Fruit fly (Drosophila melanogaster): Measurements from ENCODE around the gene Jhbp5.

Gene Jhbp5

DNA sequence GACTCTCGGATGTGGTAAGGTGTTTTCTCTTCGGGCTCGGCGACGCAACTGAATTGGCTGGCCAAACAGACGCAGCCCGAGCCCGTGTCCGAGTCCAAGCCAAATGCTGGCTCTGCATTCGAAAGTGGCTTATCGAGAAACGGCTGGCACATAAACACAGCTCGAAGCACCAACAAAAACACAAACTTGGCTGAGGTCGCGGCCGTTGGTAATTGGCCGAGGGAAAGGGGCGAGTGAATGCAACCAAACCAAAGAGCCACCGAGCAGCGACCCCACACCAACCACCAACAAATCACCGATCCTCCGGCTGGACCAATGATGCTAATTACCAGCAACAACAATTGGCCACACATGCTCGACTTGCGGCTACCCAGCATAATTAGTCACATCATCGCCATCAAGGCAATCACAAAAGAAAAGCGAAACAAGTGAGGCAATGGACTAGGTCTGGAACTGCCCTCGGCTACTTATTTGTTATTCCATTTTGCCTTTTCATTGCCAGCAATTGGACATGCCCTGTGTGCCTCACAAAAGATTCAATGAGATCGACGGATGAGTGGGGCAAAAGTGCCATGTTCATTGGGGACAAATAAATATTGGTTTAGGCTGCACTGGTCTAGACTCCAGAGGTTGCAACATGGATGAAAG lies 35.1 kb upstream of the Jhbp5 start, which contains the start of gene CG32855:
TSS of gene CG32855 (minus strand) at position 51 of the 648 bp plus-strand sequence.
- TF ChIP-seq gl (tag; optimal IDR thresholded peaks at IDR 0.05) (no peak), CG4496 (GFP tag; IDR thresholded peaks at IDR 0.05) (no peak), CG17806 (tag; optimal IDR thresholded peaks at IDR 0.05) (no peak), EcR (GFP tag; optimal IDR thresholded peaks at IDR 0.05) (peak; percentile 58)

DNA sequence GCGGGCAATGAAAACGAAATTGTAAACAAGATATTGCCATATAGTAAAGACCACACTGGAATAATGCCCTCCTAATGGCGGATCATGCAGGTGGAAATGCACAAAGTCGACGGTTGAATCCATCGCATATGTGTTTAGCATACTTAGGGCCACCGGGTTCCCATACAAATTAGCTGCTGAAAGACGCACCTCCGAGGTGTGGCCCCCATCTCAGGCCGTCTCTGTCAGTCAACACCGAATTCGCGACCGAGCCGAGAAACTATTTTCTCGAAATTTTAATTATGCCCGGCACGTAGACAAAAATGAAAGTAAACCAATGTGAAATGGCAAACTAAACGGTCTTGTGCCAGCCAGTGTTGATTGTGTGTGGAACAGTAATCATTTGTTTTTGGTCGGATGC lies 32.3 kb upstream of the Jhbp5 start:
- no peak for TF ChIP-seq Snoo (tag; optimal IDR thresholded peaks at IDR 0.05)
- no peak for TF ChIP-seq rn (GFP tag; IDR thresholded peaks at IDR 0.05)
- TF ChIP-seq CG4496 (GFP tag; IDR thresholded peaks at IDR 0.05): no peak

DNA sequence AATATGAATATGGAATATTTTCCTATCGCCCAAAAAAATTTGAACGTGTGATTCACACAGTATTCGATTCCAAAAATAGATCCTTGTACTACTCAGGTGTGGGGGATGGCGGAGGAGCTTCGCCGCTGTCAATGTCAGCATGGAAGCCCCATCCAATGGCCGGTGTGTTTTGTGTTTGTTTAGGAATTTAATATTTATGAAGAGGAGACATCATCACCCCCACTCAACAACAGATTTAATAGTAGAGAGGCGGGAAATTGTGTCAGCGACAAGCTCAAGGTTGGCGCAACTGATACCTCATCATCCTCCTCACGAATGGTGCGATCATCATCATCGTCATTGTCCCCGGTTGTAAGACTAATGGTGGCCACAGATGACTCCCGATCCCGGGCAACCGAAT lies 28.2 kb upstream of the Jhbp5 start:
- TF ChIP-seq CG14655 (GFP tag; optimal IDR thresholded peaks at IDR 0.05): no peak
- TF ChIP-seq CG8301 (tag; optimal IDR thresholded peaks at IDR 0.05): no peak
- no peak for TF ChIP-seq CG4496 (GFP tag; IDR thresholded peaks at IDR 0.05)
- no peak for TF ChIP-seq rn (GFP tag; IDR thresholded peaks at IDR 0.05)
- no peak for TF ChIP-seq Pif1B (GFP tag; optimal IDR thresholded peaks at IDR 0.05)
- no peak for TF ChIP-seq CG9948 (tag; optimal IDR thresholded peaks at IDR 0.05)
- TF ChIP-seq Snoo (tag; optimal IDR thresholded peaks at IDR 0.05): no peak
- no peak for TF ChIP-seq EcR (GFP tag; optimal IDR thresholded peaks at IDR 0.05)
- no peak for TF ChIP-seq CG32121 (GFP tag; IDR thresholded peaks at IDR 0.05)
- TF ChIP-seq CG15710 (tag; optimal IDR thresholded peaks at IDR 0.05): no peak
- TF ChIP-seq CG12605 (GFP tag; IDR thresholded peaks at IDR 0.05): no peak
- no peak for TF ChIP-seq CG13204 (GFP tag; optimal IDR thresholded peaks at IDR 0.05)
- no peak for TF ChIP-seq CG10348 (GFP tag; IDR thresholded peaks at IDR 0.05)
- no peak for TF ChIP-seq CG34367 (tag; optimal IDR thresholded peaks at IDR 0.05)

DNA sequence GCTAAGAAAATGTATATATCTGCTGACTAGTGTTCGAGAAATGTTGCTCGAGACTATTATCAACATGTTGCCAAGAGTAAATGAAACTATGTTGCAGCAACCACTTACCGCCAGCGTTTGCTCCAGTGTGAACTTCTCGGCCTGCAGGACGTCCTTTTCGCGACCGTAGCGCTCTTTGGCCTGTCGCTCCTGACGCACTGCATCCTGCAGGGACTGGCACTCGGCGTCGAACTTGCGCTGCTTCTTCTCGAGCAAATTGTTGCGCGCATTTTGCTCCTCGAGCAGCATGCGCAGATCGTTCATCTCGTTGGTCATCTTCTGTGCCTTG lies 26.6 kb upstream of the Jhbp5 start:
- TF ChIP-seq Pif1A (GFP tag; optimal IDR thresholded peaks at IDR 0.05) (peak; percentile 23), fd96Ca (GFP tag; IDR thresholded peaks at IDR 0.05) (peak; percentile 4; the same call in 1 of the 3 replicates), Ets98B (GFP tag; IDR thresholded peaks at IDR 0.05) (no peak)

DNA sequence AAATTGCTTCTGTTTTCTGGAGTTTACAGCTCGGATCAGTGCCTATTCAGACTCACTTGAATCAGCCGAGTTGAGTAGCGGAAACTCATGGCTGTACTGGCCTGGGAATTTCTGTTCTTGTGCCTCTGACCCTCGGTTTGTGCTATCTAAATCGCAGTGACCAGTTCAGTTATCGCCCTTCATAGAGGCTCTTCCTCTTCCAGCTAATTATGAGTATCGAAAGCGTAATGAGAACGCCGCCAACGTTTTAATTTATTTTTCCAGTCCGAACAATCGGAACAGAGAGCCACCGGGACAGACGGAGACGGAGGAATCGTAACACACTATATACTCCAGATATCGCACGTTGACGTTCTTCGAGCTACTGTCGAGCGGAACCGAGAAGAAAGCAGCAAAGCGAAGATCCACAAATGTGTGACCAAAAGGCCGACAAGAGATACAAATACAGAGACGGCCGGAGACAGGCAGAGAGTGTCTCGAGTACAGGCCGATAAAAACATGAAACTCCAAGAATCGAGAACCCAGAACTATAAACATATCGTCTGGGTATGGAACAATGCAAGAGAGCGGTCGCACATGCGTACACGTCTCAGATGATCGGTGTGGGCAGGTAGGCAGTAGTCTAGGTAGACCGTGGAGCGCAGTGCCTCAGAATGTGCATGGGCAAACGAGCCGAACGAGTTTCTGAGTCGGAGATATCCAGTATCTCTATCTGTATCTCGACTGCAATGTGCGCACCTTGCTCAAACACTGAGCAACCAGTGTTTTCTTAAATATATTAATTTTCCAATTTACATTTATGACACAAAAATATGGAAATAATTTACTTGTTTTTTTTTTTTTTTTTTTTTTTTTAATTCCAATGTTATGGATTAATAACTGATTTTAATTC lies 26.0 kb upstream of the Jhbp5 start:
- TF ChIP-seq CG17806 (tag; optimal IDR thresholded peaks at IDR 0.05) (peak; percentile 82), CG34367 (tag; optimal IDR thresholded peaks at IDR 0.05) (peak; percentile 70), CG32121 (GFP tag; IDR thresholded peaks at IDR 0.05) (peak; percentile 86), rn (GFP tag; IDR thresholded peaks at IDR 0.05) (peak; percentile 54), Pif1B (GFP tag; optimal IDR thresholded peaks at IDR 0.05) (peak; percentile 90), fd96Ca (GFP tag; IDR thresholded peaks at IDR 0.05) (peak; percentile 73; the same call in 2 of the 3 replicates), CG8301 (tag; optimal IDR thresholded peaks at IDR 0.05) (peak; percentile 66), EcR (GFP tag; optimal IDR thresholded peaks at IDR 0.05) (peak; percentile 55), Ets98B (GFP tag; IDR thresholded peaks at IDR 0.05) (peak; percentile 88), CG8159 (tag; optimal IDR thresholded peaks at IDR 0.05) (peak; percentile 80), D1 (tag; optimal IDR thresholded peaks at IDR 0.05) (peak; percentile 39), CG14655 (GFP tag; optimal IDR thresholded peaks at IDR 0.05) (no peak), Pif1A (GFP tag; optimal IDR thresholded peaks at IDR 0.05) (peak; percentile 90), CG10348 (GFP tag; IDR thresholded peaks at IDR 0.05) (no peak), CG15710 (tag; optimal IDR thresholded peaks at IDR 0.05) (peak; percentile 82), CG13204 (GFP tag; optimal IDR thresholded peaks at IDR 0.05) (peak; percentile 6), gl (tag; optimal IDR thresholded peaks at IDR 0.05) (peak; percentile 4), Snoo (tag; optimal IDR thresholded peaks at IDR 0.05) (peak; percentile 58), CG9948 (tag; optimal IDR thresholded peaks at IDR 0.05) (peak; percentile 71), CG12605 (GFP tag; IDR thresholded peaks at IDR 0.05) (peak; percentile 89), CG4496 (GFP tag; IDR thresholded peaks at IDR 0.05) (peak; percentile 83; the same call in 2 of the 3 replicates)

DNA sequence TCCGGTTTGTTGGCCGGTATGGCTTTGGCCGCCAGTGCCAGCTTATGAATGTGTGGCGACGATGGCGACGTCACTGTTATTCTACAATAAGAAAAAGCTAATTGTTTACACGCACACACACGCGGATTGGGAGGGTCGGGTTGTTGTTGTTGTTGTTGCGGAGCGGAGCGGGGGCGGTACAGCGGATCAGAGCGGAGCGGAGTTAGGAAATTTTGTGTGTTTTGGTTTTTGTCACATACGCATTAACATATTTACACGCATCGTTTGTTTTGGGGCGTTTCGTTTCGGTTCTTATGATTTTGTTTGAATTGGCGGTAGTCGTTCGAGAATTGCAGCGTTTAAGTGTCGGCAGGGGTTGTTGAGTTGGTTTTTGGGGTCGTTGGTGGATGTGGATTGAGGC lies 23.3 kb upstream of the Jhbp5 start:
- TF ChIP-seq Pif1B (GFP tag; optimal IDR thresholded peaks at IDR 0.05): no peak
- no peak for TF ChIP-seq Pif1A (GFP tag; optimal IDR thresholded peaks at IDR 0.05)
- no peak for TF ChIP-seq Snoo (tag; optimal IDR thresholded peaks at IDR 0.05)
- TF ChIP-seq CG17806 (tag; optimal IDR thresholded peaks at IDR 0.05): no peak
- TF ChIP-seq CG8159 (tag; optimal IDR thresholded peaks at IDR 0.05): no peak
- no peak for TF ChIP-seq CG4496 (GFP tag; IDR thresholded peaks at IDR 0.05)
- no peak for TF ChIP-seq CG32121 (GFP tag; IDR thresholded peaks at IDR 0.05)
- no peak for TF ChIP-seq CG8301 (tag; optimal IDR thresholded peaks at IDR 0.05)
- no peak for TF ChIP-seq gl (tag; optimal IDR thresholded peaks at IDR 0.05)
- TF ChIP-seq EcR (GFP tag; optimal IDR thresholded peaks at IDR 0.05): no peak
- TF ChIP-seq CG15710 (tag; optimal IDR thresholded peaks at IDR 0.05): no peak
- TF ChIP-seq Ets98B (GFP tag; IDR thresholded peaks at IDR 0.05): no peak
- no peak for TF ChIP-seq fd96Ca (GFP tag; IDR thresholded peaks at IDR 0.05)
- no peak for TF ChIP-seq CG14655 (GFP tag; optimal IDR thresholded peaks at IDR 0.05)
- TF ChIP-seq CG10348 (GFP tag; IDR thresholded peaks at IDR 0.05): no peak
- TF ChIP-seq D1 (tag; optimal IDR thresholded peaks at IDR 0.05): no peak
- no peak for TF ChIP-seq rn (GFP tag; IDR thresholded peaks at IDR 0.05)
